Worm (Caenorhabditis elegans) whole organism, L2 larva: Measurements from ENCODE around the gene F09E5.8.

Source experiments
- alr-1 ChIP-seq: fragments of 150-350 bp; optimal IDR thresholded peaks from 2 replicates; lab custom pipeline; 2014; ENCODE audit warnings: missing biosample characterization, missing genetic modification characterization
- ama-1 ChIP-seq: fragments of 150-350 bp; optimal IDR thresholded peaks from 2 replicates; lab custom pipeline; 2018; ENCODE audit warnings: inconsistent platforms
- ceh-82 ChIP-seq: fragments of 150-350 bp; optimal IDR thresholded peaks from 2 replicates; lab custom pipeline; 2014; ENCODE audit warnings: missing biosample characterization, missing genetic modification characterization
- elt-1 ChIP-seq: fragments of 150-350 bp; optimal IDR thresholded peaks from 2 replicates; lab custom pipeline; 2014; ENCODE audit warnings: missing biosample characterization, missing genetic modification characterization
- lin-39 ChIP-seq: fragments of 150-350 bp; optimal IDR thresholded peaks from 2 replicates; lab custom pipeline; 2014; ENCODE audit warnings: missing biosample characterization, missing genetic modification reagents, missing genetic modification characterization
- nhr-237 ChIP-seq: fragments of 150-350 bp; optimal IDR thresholded peaks from 2 replicates; lab custom pipeline; 2014; ENCODE audit warnings: missing biosample characterization, missing genetic modification characterization
- nhr-77 ChIP-seq: fragments of 150-350 bp; optimal IDR thresholded peaks from 2 replicates; lab custom pipeline; 2014; ENCODE audit warnings: missing biosample characterization, missing genetic modification characterization
- peb-1 ChIP-seq: fragments of 150-350 bp; optimal IDR thresholded peaks from 2 replicates; lab custom pipeline; 2014; ENCODE audit warnings: missing biosample characterization, missing genetic modification characterization
- skn-1 ChIP-seq: sonication (generic microtip); optimal IDR thresholded peaks from 2 replicates; lab custom pipeline; 2017; ENCODE audit warnings: missing biosample characterization, missing genetic modification characterization
- snpc-4 ChIP-seq: fragments of 150-350 bp; optimal IDR thresholded peaks from 2 replicates; lab custom pipeline; 2014; ENCODE audit warnings: missing biosample characterization, missing genetic modification characterization
- unc-39 ChIP-seq: fragments of 150-350 bp; optimal IDR thresholded peaks from 2 replicates; lab custom pipeline; 2014; ENCODE audit warnings: missing biosample characterization, missing genetic modification characterization
- unc-55 ChIP-seq: fragments of 150-350 bp; sonication (generic microtip); optimal IDR thresholded peaks from 3 replicates; lab custom pipeline; 2014; ENCODE audit warnings: missing biosample characterization, missing genetic modification reagents, missing genetic modification characterization
- unc-62 ChIP-seq: fragments of 150-350 bp; optimal IDR thresholded peaks from 2 replicates; lab custom pipeline; 2014; ENCODE audit warnings: missing biosample characterization, missing genetic modification reagents, missing genetic modification characterization
- ztf-11 ChIP-seq: sonication (generic microtip); optimal IDR thresholded peaks from 2 replicates; lab custom pipeline; 2017; ENCODE audit warnings: missing biosample characterization, missing genetic modification characterization

DNA sequence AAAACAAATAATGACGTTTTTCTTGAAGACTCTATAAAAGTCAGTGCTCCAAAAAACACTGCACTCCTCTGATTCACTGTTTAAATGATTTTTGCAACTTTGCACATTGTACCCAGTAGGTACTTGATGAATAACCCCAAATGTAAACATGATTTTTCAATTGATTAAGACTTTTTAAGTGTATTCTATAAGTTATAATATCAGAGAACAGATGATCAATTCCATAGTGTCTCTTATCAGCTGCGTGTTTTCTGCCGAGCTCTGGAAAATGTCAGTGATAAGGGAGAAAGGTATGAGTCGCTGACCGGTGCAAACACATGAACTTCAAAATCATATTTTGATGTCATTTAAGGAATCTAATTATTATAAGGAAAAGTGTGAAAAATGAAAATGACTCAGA lies 26.7 kb upstream of the F09E5.8 start:
- no peak for TF ChIP-seq nhr-237 (tag; lab: Kevin White, UChicago)
- no peak for TF ChIP-seq elt-1 (tag; lab: Kevin White, UChicago)
- TF ChIP-seq unc-39 (tag; lab: Kevin White, UChicago) = no peak
- no peak for TF ChIP-seq snpc-4 (tag; lab: Kevin White, UChicago)
- TF ChIP-seq ceh-82 (tag; lab: Kevin White, UChicago) = no peak
- no peak for TF ChIP-seq unc-62 (GFP tag; lab: Kevin White, UChicago)
- TF ChIP-seq alr-1 (tag; lab: Kevin White, UChicago) = no peak
- no peak for TF ChIP-seq skn-1 (tag; lab: Kevin White, UChicago)
- no peak for TF ChIP-seq ama-1 (lab: Kevin White, UChicago)
- TF ChIP-seq ztf-11 (tag; lab: Kevin White, UChicago) = no peak
- no peak for TF ChIP-seq nhr-77
- no peak for TF ChIP-seq peb-1 (tag; lab: Kevin White, UChicago)
- TF ChIP-seq lin-39 (tag; lab: Kevin White, UChicago) = no peak
- TF ChIP-seq unc-55 = no peak
